Fruit fly (Drosophila melanogaster): ENCODE results near the gene Graf.

The Graf gene

DNA sequence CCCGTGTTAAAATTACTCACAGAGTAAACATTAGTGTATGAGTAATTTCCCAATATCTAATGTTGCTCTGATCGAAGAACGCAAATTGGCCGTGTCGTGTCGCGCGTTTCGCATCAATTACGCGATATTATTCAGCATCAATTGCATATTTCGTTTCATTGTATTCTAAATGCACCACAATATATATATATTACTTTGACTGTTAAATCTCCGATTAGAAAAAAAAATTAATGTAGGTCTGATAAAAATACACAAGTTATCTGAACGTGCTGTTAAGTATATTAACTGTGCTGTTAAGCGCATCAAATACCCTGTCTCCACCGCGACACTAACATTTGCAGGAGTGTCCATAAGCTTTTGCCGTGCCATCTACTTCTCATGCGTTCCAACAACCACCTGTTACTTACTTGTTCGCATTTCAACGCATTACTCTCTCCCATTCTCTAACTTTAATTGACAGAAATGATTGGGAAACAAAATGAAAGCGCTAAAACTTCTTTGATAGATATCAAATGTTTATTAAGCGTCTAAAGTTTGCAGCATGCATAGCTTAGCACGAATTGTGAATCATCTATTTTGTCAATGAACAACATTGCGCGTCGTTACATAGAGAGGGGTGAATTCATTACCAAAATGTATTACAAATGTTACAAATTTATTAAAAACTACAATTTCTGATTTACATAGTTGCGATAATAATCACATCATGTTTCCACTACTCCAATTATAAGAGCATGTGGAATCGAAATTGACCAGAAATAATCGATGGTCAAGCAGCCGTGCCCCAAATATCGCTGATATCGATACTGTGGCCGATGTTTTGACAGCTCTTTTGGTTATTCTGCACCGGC is at the start of gene Graf, which contains the start of gene mRpL3 (continued):
- TF ChIP-seq CG15514 (GFP tag; optimal IDR thresholded peaks at IDR 0.05), result peak; percentile 19
- TF ChIP-seq CG32767 (GFP tag; IDR thresholded peaks at IDR 0.05), result no peak
- no peak for TF ChIP-seq crc (GFP tag; optimal IDR thresholded peaks at IDR 0.05)
- TF ChIP-seq Nf-YA (GFP tag; IDR thresholded peaks at IDR 0.05), result no peak
- no peak for TF ChIP-seq Side (GFP tag; optimal IDR thresholded peaks at IDR 0.05)
- TF ChIP-seq Ptx1 (GFP tag; IDR thresholded peaks at IDR 0.05), result no peak
- no peak for TF ChIP-seq ems (GFP tag; optimal IDR thresholded peaks at IDR 0.05)
- no peak for TF ChIP-seq Xbp1 (GFP tag; optimal IDR thresholded peaks at IDR 0.05)
- TF ChIP-seq NfI (GFP tag; optimal IDR thresholded peaks at IDR 0.05), result no peak
- TF ChIP-seq pros (GFP tag; optimal IDR thresholded peaks at IDR 0.05), result no peak
- no peak for TF ChIP-seq tin (GFP tag; optimal IDR thresholded peaks at IDR 0.05)
- TF ChIP-seq CG6254 (GFP tag; optimal IDR thresholded peaks at IDR 0.05), result no peak
- TF ChIP-seq CG8359 (GFP tag; optimal IDR thresholded peaks at IDR 0.05; ENCODE audit: borderline replicate concordance), result no peak
- no peak for TF ChIP-seq TFAM (GFP tag; optimal IDR thresholded peaks at IDR 0.05)
- no peak for TF ChIP-seq CG18599 (GFP tag; optimal IDR thresholded peaks at IDR 0.05)
- no peak for TF ChIP-seq dan (GFP tag; IDR thresholded peaks at IDR 0.05)
- TF ChIP-seq Hmx (GFP tag; optimal IDR thresholded peaks at IDR 0.05), result no peak
- TF ChIP-seq ind (GFP tag; optimal IDR thresholded peaks at IDR 0.05), result no peak
- TF ChIP-seq CG9932 (GFP tag; IDR thresholded peaks at IDR 0.05), result no peak; the same call in 1 of the 2 replicates
- TF ChIP-seq CG6791 (GFP tag; IDR thresholded peaks at IDR 0.05; ENCODE audit: partially characterized antibody), result peak; percentile 94
- no peak for TF ChIP-seq CG16863 (GFP tag; optimal IDR thresholded peaks at IDR 0.05)
- TF ChIP-seq run (tag; optimal IDR thresholded peaks at IDR 0.05), result no peak
- TF ChIP-seq corto (GFP tag; optimal IDR thresholded peaks at IDR 0.05), result no peak
- TF ChIP-seq CkIIα-i1 (GFP tag; IDR thresholded peaks at IDR 0.05), result no peak
- TF ChIP-seq mld (GFP tag; IDR thresholded peaks at IDR 0.05; ENCODE audit: partially characterized antibody), result peak; percentile 92
- TF ChIP-seq HHEX (GFP tag; optimal IDR thresholded peaks at IDR 0.05), result no peak
- TF ChIP-seq CG8765 (GFP tag; IDR thresholded peaks at IDR 0.05), result no peak
- no peak for TF ChIP-seq Lpt (GFP tag; optimal IDR thresholded peaks at IDR 0.05)
- no peak for TF ChIP-seq Dbx (GFP tag; IDR thresholded peaks at IDR 0.05)
- no peak for TF ChIP-seq CG11085 (GFP tag; IDR thresholded peaks at IDR 0.05)
- TF ChIP-seq NFAT (GFP tag; IDR thresholded peaks at IDR 0.05), result no peak
- TF ChIP-seq CG17802 (tag; optimal IDR thresholded peaks at IDR 0.05), result peak; percentile 74
- no peak for TF ChIP-seq GATAe (GFP tag; conservative IDR thresholded peaks at IDR 0.05)
- no peak for TF ChIP-seq Mrtf (GFP tag; IDR thresholded peaks at IDR 0.05)
- no peak for TF ChIP-seq nau (GFP tag; optimal IDR thresholded peaks at IDR 0.05)
- no peak for TF ChIP-seq CG11560 (tag; IDR thresholded peaks at IDR 0.05)
- TF ChIP-seq CG12219 (GFP tag; optimal IDR thresholded peaks at IDR 0.05), result no peak
- no peak for TF ChIP-seq chn (GFP tag; optimal IDR thresholded peaks at IDR 0.05)
- TF ChIP-seq Fer2 (tag; optimal IDR thresholded peaks at IDR 0.05), result no peak
- TF ChIP-seq Dip3 (GFP tag; optimal IDR thresholded peaks at IDR 0.05), result no peak
- no peak for TF ChIP-seq ase (GFP tag; IDR thresholded peaks at IDR 0.05)
- TF ChIP-seq CG17186 (GFP tag; optimal IDR thresholded peaks at IDR 0.05), result peak; percentile 99
- TF ChIP-seq Hr3 (GFP tag; optimal IDR thresholded peaks at IDR 0.05), result peak; percentile 4
- no peak for TF ChIP-seq CG14014 (GFP tag; IDR thresholded peaks at IDR 0.05)
- TF ChIP-seq CG10462 (GFP tag; optimal IDR thresholded peaks at IDR 0.05), result no peak
- TF ChIP-seq sob (GFP tag; IDR thresholded peaks at IDR 0.05), result no peak
- TF ChIP-seq tna (GFP tag; IDR thresholded peaks at IDR 0.05; ENCODE audit: partially characterized antibody), result peak; percentile 93
- TF ChIP-seq insv (GFP tag; optimal IDR thresholded peaks at IDR 0.05), result peak in 1 of 2 experiments; percentile 21
- no peak for TF ChIP-seq CG10366 (GFP tag; IDR thresholded peaks at IDR 0.05)
- peak; percentile 92 for TF ChIP-seq CG16813 (GFP tag; IDR thresholded peaks at IDR 0.05; ENCODE audit: partially characterized antibody)
